Worm (Caenorhabditis elegans) whole organism, mixed stage, embryonic: ENCODE data around the gene cyp-34A6.

Experiments
- blmp-1 ChIP-seq: fragments of 150-350 bp; optimal IDR thresholded peaks from 2 replicates; lab custom pipeline; 2014; ENCODE audit warnings: missing biosample characterization, missing genetic modification characterization
- ceh-39 ChIP-seq: fragments of 150-350 bp; optimal IDR thresholded peaks from 2 replicates; lab custom pipeline; 2014; ENCODE audit warnings: missing biosample characterization, missing genetic modification characterization
- ceh-43 ChIP-seq: fragments of 200-800 bp; sonication (Bioruptor generic); optimal IDR thresholded peaks from 2 replicates; lab custom pipeline; 2018; ENCODE audit warnings: mild to moderate bottlenecking, missing genetic modification characterization, moderate library complexity, missing compliant biosample characterization
- ceh-83 ChIP-seq: fragments of 200-800 bp; sonication (Bioruptor generic); optimal IDR thresholded peaks from 2 replicates; lab custom pipeline; 2018; ENCODE audit warnings: mild to moderate bottlenecking, missing genetic modification characterization, missing compliant biosample characterization
- cnd-1 ChIP-seq: fragments of 200-800 bp; sonication (Bioruptor generic); optimal IDR thresholded peaks from 2 replicates; lab custom pipeline; 2018; ENCODE audit warnings: mild to moderate bottlenecking, missing genetic modification characterization, missing compliant biosample characterization
- drap-1 ChIP-seq: fragments of 200-800 bp; sonication (Bioruptor generic); optimal IDR thresholded peaks from 3 replicates; lab custom pipeline; 2018; ENCODE audit warnings: mild to moderate bottlenecking, missing genetic modification characterization, missing compliant biosample characterization
- elt-1 ChIP-seq: sonication (generic microtip); optimal IDR thresholded peaks from 2 replicates; lab custom pipeline; 2017; ENCODE audit warnings: missing genetic modification characterization, mild to moderate bottlenecking, missing compliant biosample characterization, antibody characterized with exemption, moderate library complexity, borderline replicate concordance; ENCODE audit not compliant: insufficient read depth
- elt-3 ChIP-seq: fragments of 150-350 bp; optimal IDR thresholded peaks from 2 replicates; lab custom pipeline; 2014; ENCODE audit warnings: missing biosample characterization, missing genetic modification characterization
- flh-1 ChIP-seq: fragments of 200-800 bp; sonication (Bioruptor generic); optimal IDR thresholded peaks from 2 replicates; lab custom pipeline; 2018; ENCODE audit warnings: mild to moderate bottlenecking, missing genetic modification characterization, moderate library complexity, missing compliant biosample characterization
- ham-2 ChIP-seq: fragments of 200-800 bp; sonication (Bioruptor generic); optimal IDR thresholded peaks from 2 replicates; lab custom pipeline; 2018; ENCODE audit warnings: mild to moderate bottlenecking, missing genetic modification characterization, missing compliant biosample characterization
- lin-13 ChIP-seq: fragments of 150-350 bp; optimal IDR thresholded peaks from 2 replicates; lab custom pipeline; 2014; ENCODE audit warnings: missing biosample characterization, missing genetic modification characterization
- lin-32 ChIP-seq: fragments of 200-800 bp; sonication (Bioruptor generic); optimal IDR thresholded peaks from 2 replicates; lab custom pipeline; 2018; ENCODE audit warnings: mild to moderate bottlenecking, missing genetic modification characterization, missing compliant biosample characterization
- lsy-2 ChIP-seq: fragments of 150-350 bp; optimal IDR thresholded peaks from 2 replicates; lab custom pipeline; 2014; ENCODE audit warnings: missing biosample characterization, missing genetic modification characterization
- mab-5 ChIP-seq: fragments of 150-350 bp; optimal IDR thresholded peaks from 2 replicates; lab custom pipeline; 2014; ENCODE audit warnings: missing biosample characterization, missing genetic modification characterization
- mep-1 ChIP-seq: fragments of 150-350 bp; optimal IDR thresholded peaks from 2 replicates; lab custom pipeline; 2017; ENCODE audit warnings: missing biosample characterization, missing genetic modification reagents, missing genetic modification characterization, inconsistent platforms
- nhr-12 ChIP-seq: fragments of 150-350 bp; optimal IDR thresholded peaks from 2 replicates; lab custom pipeline; 2014; ENCODE audit warnings: missing biosample characterization, missing genetic modification characterization
- nhr-2 ChIP-seq: fragments of 150-350 bp; optimal IDR thresholded peaks from 2 replicates; lab custom pipeline; 2014; ENCODE audit warnings: missing biosample characterization, missing genetic modification characterization
- nhr-237 ChIP-seq: fragments of 150-350 bp; optimal IDR thresholded peaks from 2 replicates; lab custom pipeline; 2014; ENCODE audit warnings: missing biosample characterization, missing genetic modification characterization
- nhr-28 ChIP-seq: fragments of 150-350 bp; optimal IDR thresholded peaks from 2 replicates; lab custom pipeline; 2014; ENCODE audit warnings: missing biosample characterization, missing genetic modification characterization
- nhr-76 ChIP-seq: sonication (generic microtip); optimal IDR thresholded peaks from 2 replicates; lab custom pipeline; 2017; ENCODE audit warnings: missing biosample characterization, missing genetic modification characterization
- pha-4 ChIP-seq: fragments of 150-350 bp; optimal IDR thresholded peaks from 2 replicates; lab custom pipeline; 2018; ENCODE audit warnings: missing biosample characterization, missing genetic modification reagents, missing genetic modification characterization
- sem-2 ChIP-seq: fragments of 200-800 bp; sonication (Bioruptor generic); optimal IDR thresholded peaks from 2 replicates; lab custom pipeline; 2018; ENCODE audit warnings: mild to moderate bottlenecking, missing genetic modification characterization, missing compliant biosample characterization
- sptf-1 ChIP-seq: sonication (generic microtip); optimal IDR thresholded peaks from 2 replicates; lab custom pipeline; 2017; ENCODE audit warnings: mild to moderate bottlenecking, missing genetic modification characterization, moderate library complexity, missing compliant biosample characterization
- tbx-8 ChIP-seq: fragments of 200-800 bp; sonication (Bioruptor generic); optimal IDR thresholded peaks from 2 replicates; lab custom pipeline; 2018; ENCODE audit warnings: mild to moderate bottlenecking, missing genetic modification characterization, moderate library complexity, missing compliant biosample characterization
- unc-120 ChIP-seq: sonication (generic microtip); optimal IDR thresholded peaks from 2 replicates; lab custom pipeline; 2017; ENCODE audit warnings: missing genetic modification characterization, missing compliant biosample characterization; ENCODE audit not compliant: poor library complexity, severe bottlenecking
- unc-62 ChIP-seq: fragments of 150-350 bp; optimal IDR thresholded peaks from 2 replicates; lab custom pipeline; 2014; ENCODE audit warnings: missing biosample characterization, missing genetic modification reagents, missing genetic modification characterization

The cyp-34A6 gene

ce11 chrV:3945053-3945452, 16.1 kb downstream of the cyp-34A6 start, which contains the start of gene cyp-35B3:
cyp-35B3 (plus strand) TSS chrV:3945353.
- no peak for TF ChIP-seq nhr-237 (tag; lab: Kevin White, UChicago)
- no peak for TF ChIP-seq tbx-8 (GFP tag; lab: Kevin White, UChicago)
- no peak for TF ChIP-seq drap-1 (GFP tag; lab: Kevin White, UChicago)
- TF ChIP-seq nhr-2 (tag; lab: Kevin White, UChicago): no peak
- TF ChIP-seq nhr-28: no peak
- no peak for TF ChIP-seq lin-13 (tag; lab: Kevin White, UChicago)
- no peak for TF ChIP-seq unc-62 (GFP tag; lab: Kevin White, UChicago)
- TF ChIP-seq unc-120 (tag; lab: Kevin White, UChicago): no peak

DNA sequence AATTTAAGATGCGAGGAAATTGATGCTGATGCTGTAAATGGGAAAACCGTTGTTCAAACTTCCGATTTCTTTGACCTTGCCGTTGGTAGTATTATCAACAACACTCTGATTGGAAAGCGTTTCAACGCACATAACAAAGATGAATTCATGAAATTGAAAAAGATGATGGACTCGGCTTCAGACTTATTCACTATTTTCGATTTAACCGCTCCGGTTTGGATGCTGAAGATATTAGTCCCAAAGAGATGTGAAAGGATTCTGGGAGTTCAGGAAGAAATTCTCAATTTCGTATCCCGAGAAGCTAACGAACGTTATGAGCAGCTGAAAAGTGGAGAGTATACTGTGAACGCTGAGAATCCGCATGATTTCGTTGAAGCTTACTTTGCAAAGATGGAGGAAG, 17.8 kb downstream of the cyp-34A6 start:
- TF ChIP-seq elt-3 (tag; lab: Kevin White, UChicago): no peak
- TF ChIP-seq unc-120 (tag; lab: Kevin White, UChicago): no peak
- TF ChIP-seq nhr-28: no peak
- TF ChIP-seq nhr-76 (tag; lab: Kevin White, UChicago): no peak
- TF ChIP-seq sem-2: no peak
- no peak for TF ChIP-seq flh-1 (GFP tag; lab: Kevin White, UChicago)
- no peak for TF ChIP-seq lin-13 (tag; lab: Kevin White, UChicago)
- TF ChIP-seq ham-2 (GFP tag; lab: Kevin White, UChicago): no peak

DNA sequence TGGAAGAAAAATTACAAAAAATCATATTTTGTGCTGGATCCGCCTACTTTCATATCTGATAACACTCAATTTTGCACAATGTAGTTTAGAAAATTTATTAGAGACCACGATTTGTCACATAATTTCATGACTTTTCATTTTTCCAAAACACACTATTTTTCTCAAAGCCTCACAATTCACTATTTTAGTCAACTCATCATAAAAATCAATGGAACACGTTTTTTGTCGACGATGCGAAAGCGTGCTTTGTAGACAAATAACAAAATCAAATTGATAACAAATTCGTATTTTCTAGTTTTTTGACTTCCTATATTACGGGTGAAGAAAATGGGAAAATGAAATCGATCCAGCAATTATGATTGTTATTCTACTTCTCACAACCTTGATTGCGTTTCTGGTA, 19.3 kb downstream of the cyp-34A6 start, which contains the start of gene cyp-35B2:
TSS of gene cyp-35B2 (plus strand) at position 301 of the 400 bp plus-strand sequence.
- no peak for TF ChIP-seq nhr-237 (tag; lab: Kevin White, UChicago)
- TF ChIP-seq ceh-39 (tag; lab: Kevin White, UChicago): no peak

DNA sequence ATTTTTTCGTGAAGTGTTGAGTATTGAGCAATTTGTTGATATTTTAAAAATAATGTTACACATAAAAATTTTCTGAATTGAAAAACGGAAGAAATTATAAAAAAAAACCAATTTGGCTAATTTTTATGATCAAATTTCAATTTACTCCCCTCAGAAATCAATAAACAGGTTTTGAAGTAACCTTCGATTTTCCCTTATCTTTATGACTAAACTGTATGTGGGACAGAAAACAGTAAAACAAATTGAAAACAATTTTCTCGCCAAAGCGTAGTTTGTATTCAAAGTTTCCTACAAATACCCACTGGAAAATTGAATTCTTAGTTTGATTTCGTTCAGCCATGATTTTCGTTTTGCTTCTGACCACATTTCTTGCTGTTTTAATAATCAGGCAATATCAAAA, 22.3 kb downstream of the cyp-34A6 start, which contains the start of gene cyp-35B1:
TSS of gene cyp-35B1 (plus strand) at position 244 of the 400 bp plus-strand sequence.
- TF ChIP-seq nhr-2 (tag; lab: Kevin White, UChicago) (no peak), blmp-1 (tag; lab: Kevin White, UChicago) (no peak), nhr-76 (tag; lab: Kevin White, UChicago) (no peak), nhr-28 (no peak), mab-5 (tag; lab: Kevin White, UChicago) (no peak), cnd-1 (tag; lab: Kevin White, UChicago) (no peak), lsy-2 (tag; lab: Kevin White, UChicago) (no peak), elt-3 (tag; lab: Kevin White, UChicago) (no peak), sptf-1 (tag; lab: Kevin White, UChicago) (no peak), nhr-12 (tag; lab: Kevin White, UChicago) (no peak), lin-32 (no peak)

DNA sequence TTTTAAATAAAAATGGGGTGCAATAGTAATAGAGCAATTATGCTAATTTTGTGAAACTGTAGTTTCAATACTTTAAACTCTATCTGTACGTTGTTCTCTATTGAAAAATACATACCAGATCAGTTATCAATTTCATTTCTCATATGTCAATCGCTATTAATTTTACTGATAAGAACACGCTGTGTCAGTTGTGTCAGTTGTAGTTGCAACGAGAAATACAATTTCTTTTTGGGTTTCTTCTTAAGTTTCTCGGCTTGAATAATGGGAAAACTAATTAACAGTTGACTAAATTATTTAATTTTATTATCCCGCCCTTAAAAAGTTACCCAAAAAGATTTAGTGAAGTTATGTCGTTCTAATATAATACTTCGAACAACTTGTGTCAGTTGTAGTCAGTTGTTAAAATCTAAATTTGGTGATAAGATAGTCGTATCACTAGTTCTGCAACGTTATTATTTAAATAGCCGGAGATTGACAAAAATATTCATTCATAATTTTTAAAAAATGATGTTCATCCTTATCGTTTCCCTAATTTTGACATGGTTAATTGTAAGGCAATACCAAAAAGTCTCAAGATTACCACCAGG, 25.1 kb downstream of the cyp-34A6 start, which contains the start of gene cyp-35A5:
TSS of gene cyp-35A5 (plus strand) at position 435 of the 587 bp plus-strand sequence.
- no peak for TF ChIP-seq ceh-39 (tag; lab: Kevin White, UChicago)

- no peak for TF ChIP-seq sem-2
- no peak for TF ChIP-seq unc-62 (GFP tag; lab: Kevin White, UChicago)
- no peak for TF ChIP-seq elt-3 (tag; lab: Kevin White, UChicago)
- TF ChIP-seq flh-1 (GFP tag; lab: Kevin White, UChicago): no peak
- TF ChIP-seq unc-120 (tag; lab: Kevin White, UChicago): no peak
- TF ChIP-seq elt-1 (tag; lab: Kevin White, UChicago): no peak
- TF ChIP-seq ceh-43 (GFP tag; lab: Kevin White, UChicago): no peak
- TF ChIP-seq lin-13 (tag; lab: Kevin White, UChicago): no peak
- TF ChIP-seq ham-2 (GFP tag; lab: Kevin White, UChicago): no peak
- no peak for TF ChIP-seq nhr-2 (tag; lab: Kevin White, UChicago)
Measured at ce11 chrV:3931326-3931725, 29.8 kb downstream of the cyp-34A6 start, which contains the start of gene srx-63. srx-63 (plus strand) TSS chrV:3931626.

DNA sequence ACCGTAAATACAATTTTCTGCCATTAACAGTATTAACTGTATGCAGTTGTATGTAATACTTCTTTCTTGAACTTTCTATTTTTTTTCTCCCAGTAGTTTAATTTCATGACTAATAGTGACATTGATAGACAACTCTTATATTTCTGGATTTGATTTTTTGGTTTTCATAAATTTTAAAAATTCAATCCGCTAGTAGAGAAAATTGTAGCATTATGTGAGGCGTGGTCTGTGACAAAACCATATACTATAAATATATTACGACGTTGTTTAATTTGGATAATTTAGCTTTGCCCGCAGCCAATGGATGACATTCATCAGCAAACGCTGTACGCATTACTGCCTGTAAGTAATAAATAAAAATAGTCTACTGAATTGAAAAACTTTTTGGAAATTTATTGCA, 32.0 kb downstream of the cyp-34A6 start, which contains the start of gene srx-64:
TSS of gene srx-64 (plus strand) at position 301 of the 400 bp plus-strand sequence.
- TF ChIP-seq pha-4 (tag; lab: Kevin White, UChicago): no peak
- TF ChIP-seq blmp-1 (tag; lab: Kevin White, UChicago): no peak
- no peak for TF ChIP-seq lsy-2 (tag; lab: Kevin White, UChicago)
- no peak for TF ChIP-seq ceh-39 (tag; lab: Kevin White, UChicago)
- no peak for TF ChIP-seq ceh-83 (GFP tag; lab: Kevin White, UChicago)
- no peak for TF ChIP-seq nhr-237 (tag; lab: Kevin White, UChicago)
- TF ChIP-seq elt-3 (tag; lab: Kevin White, UChicago): no peak
- TF ChIP-seq nhr-2 (tag; lab: Kevin White, UChicago): no peak
- no peak for TF ChIP-seq mep-1
